Fruit fly (Drosophila melanogaster) whole organism, pupa: ENCODE measurements around the gene LKRSDH.

ENCODE experiments used
- CG10348 ChIP-seq: fragments of 200-800 bp; sonication (Bioruptor generic); IDR thresholded peaks from 2 replicates; pipeline ENCODE4 v1.3.6; 2022; ENCODE audit warnings: missing biosample characterization, missing genetic modification characterization
- CG15710 ChIP-seq: fragments of 200-800 bp; sonication (Bioruptor generic); optimal IDR thresholded peaks from 2 replicates; lab custom pipeline; 2018; ENCODE audit warnings: missing biosample characterization, mild to moderate bottlenecking, missing genetic modification characterization, moderate library complexity
- CG32121 ChIP-seq: fragments of 200-800 bp; sonication (Bioruptor generic); IDR thresholded peaks from 2 replicates; pipeline ENCODE4 v1.3.6; 2022; ENCODE audit warnings: missing biosample characterization, missing genetic modification characterization
- CG34367 ChIP-seq: fragments of 200-800 bp; sonication (Bioruptor generic); optimal IDR thresholded peaks from 2 replicates; lab custom pipeline; 2018; ENCODE audit warnings: missing biosample characterization, mild to moderate bottlenecking, missing genetic modification characterization
- CG4496 ChIP-seq: fragments of 200-800 bp; sonication (Bioruptor generic); IDR thresholded peaks from 3 replicates; pipeline ENCODE4 v1.3.6; 2022; ENCODE audit warnings: missing biosample characterization, missing genetic modification characterization
- CG9948 ChIP-seq: fragments of 200-800 bp; sonication (Bioruptor generic); optimal IDR thresholded peaks from 2 replicates; lab custom pipeline; 2018; ENCODE audit warnings: missing biosample characterization, mild to moderate bottlenecking, missing genetic modification characterization, moderate library complexity
- D1 ChIP-seq: fragments of 200-800 bp; sonication (Bioruptor generic); optimal IDR thresholded peaks from 2 replicates; lab custom pipeline; 2018; ENCODE audit warnings: missing biosample characterization, mild to moderate bottlenecking, missing genetic modification characterization, moderate library complexity
- EcR ChIP-seq: fragments of 200-800 bp; sonication (Bioruptor generic); optimal IDR thresholded peaks from 3 replicates; lab custom pipeline; 2019; ENCODE audit warnings: missing biosample characterization, missing genetic modification characterization, mild to moderate bottlenecking, moderate library complexity, missing genetic modification reagents
- Ets98B ChIP-seq: fragments of 200-800 bp; sonication (Bioruptor generic); IDR thresholded peaks from 2 replicates; pipeline ENCODE4 v1.3.6; 2022; ENCODE audit warnings: missing biosample characterization, missing genetic modification characterization
- Pif1A ChIP-seq: fragments of 200-800 bp; sonication (Bioruptor generic); optimal IDR thresholded peaks from 3 replicates; lab custom pipeline; 2016; ENCODE audit warnings: missing biosample characterization, missing genetic modification characterization
- Pif1B ChIP-seq: fragments of 200-800 bp; sonication (Bioruptor generic); optimal IDR thresholded peaks from 3 replicates; lab custom pipeline; 2016; ENCODE audit warnings: missing biosample characterization, missing genetic modification characterization
- gl ChIP-seq: fragments of 200-800 bp; sonication (Bioruptor generic); optimal IDR thresholded peaks from 2 replicates; lab custom pipeline; 2018; ENCODE audit warnings: missing biosample characterization, mild to moderate bottlenecking, missing genetic modification characterization
- rn ChIP-seq: fragments of 200-800 bp; sonication (Bioruptor generic); IDR thresholded peaks from 2 replicates; pipeline ENCODE4 v1.3.6; 2022; ENCODE audit warnings: missing biosample characterization, missing genetic modification characterization

dm6 chr2L:7767328-7767727 is 28.4 kb downstream of the LKRSDH start, which contains the start of gene CG7191:
- TF ChIP-seq gl (no peak), Pif1A (GFP tag; lab: Kevin White, UChicago) (no peak), CG15710 (no peak), D1 (no peak), CG9948 (no peak), CG32121 (GFP tag; lab: Robert Waterston, UW) (no peak), CG34367 (tag; lab: Kevin White, UChicago) (no peak), rn (GFP tag; lab: Robert Waterston, UW) (no peak), Pif1B (GFP tag; lab: Kevin White, UChicago) (no peak), Ets98B (GFP tag; lab: Robert Waterston, UW) (no peak), CG10348 (no peak), EcR (no peak), CG4496 (no peak)
